Fruit fly (Drosophila melanogaster) whole organism, embryonic: Measurements from ENCODE around the gene Arpc1.

Experiments
- CG10147 ChIP-seq: fragments of 200-800 bp; sonication (Bioruptor generic); optimal IDR thresholded peaks from 2 replicates; lab custom pipeline; 2019; ENCODE audit warnings: missing biosample characterization, mild to moderate bottlenecking, missing genetic modification characterization, moderate library complexity
- CG10431 ChIP-seq: fragments of 200-800 bp; sonication (Bioruptor generic); optimal IDR thresholded peaks from 3 replicates; lab custom pipeline; 2018; ENCODE audit warnings: missing biosample characterization, mild to moderate bottlenecking, missing genetic modification characterization
- CG11723 ChIP-seq: fragments of 200-800 bp; sonication (Bioruptor generic); optimal IDR thresholded peaks from 2 replicates; lab custom pipeline; 2017; ENCODE audit warnings: missing biosample characterization, mild to moderate bottlenecking, missing genetic modification characterization
- CG14710 ChIP-seq: fragments of 200-800 bp; sonication (Bioruptor generic); optimal IDR thresholded peaks from 3 replicates; lab custom pipeline; 2019; ENCODE audit warnings: missing biosample characterization, mild to moderate bottlenecking, missing genetic modification characterization, moderate library complexity
- CG15479 ChIP-seq: fragments of 200-800 bp; sonication (Bioruptor generic); optimal IDR thresholded peaks from 3 replicates; lab custom pipeline; 2019; ENCODE audit warnings: missing biosample characterization, mild to moderate bottlenecking, missing genetic modification characterization, moderate library complexity
- CG17829 ChIP-seq: fragments of 200-800 bp; optimal IDR thresholded peaks from 2 replicates; lab custom pipeline; 2019; ENCODE audit warnings: missing biosample characterization, mild to moderate bottlenecking, missing genetic modification characterization, moderate library complexity
- CG1792 ChIP-seq: fragments of 200-800 bp; sonication (Bioruptor generic); optimal IDR thresholded peaks from 2 replicates; lab custom pipeline; 2016; ENCODE audit warnings: missing biosample characterization, missing genetic modification characterization
- CG2129 ChIP-seq: fragments of 200-800 bp; sonication (Bioruptor generic); IDR thresholded peaks from 2 replicates; pipeline ENCODE4 v1.3.6; 2022; ENCODE audit warnings: missing biosample characterization, missing genetic modification characterization; ENCODE audit not compliant: partially characterized antibody
- CG3838 ChIP-seq: fragments of 200-800 bp; sonication (Bioruptor generic); optimal IDR thresholded peaks from 3 replicates; lab custom pipeline; 2016; ENCODE audit warnings: missing biosample characterization, missing genetic modification characterization
- CG4282 ChIP-seq: fragments of 200-800 bp; sonication (Bioruptor generic); optimal IDR thresholded peaks from 2 replicates; lab custom pipeline; 2016; ENCODE audit warnings: missing biosample characterization, missing genetic modification characterization
- CG4820 ChIP-seq: fragments of 200-800 bp; sonication (Bioruptor generic); optimal IDR thresholded peaks from 3 replicates; lab custom pipeline; 2016; ENCODE audit warnings: missing biosample characterization, missing genetic modification characterization
- CG6689 ChIP-seq: fragments of 200-800 bp; sonication (Bioruptor generic); IDR thresholded peaks from 2 replicates; pipeline ENCODE4 v1.3.6; 2022; ENCODE audit warnings: missing biosample characterization, missing genetic modification characterization
- CG6765 ChIP-seq: fragments of 200-800 bp; sonication (Bioruptor generic); optimal IDR thresholded peaks from 3 replicates; lab custom pipeline; 2017; ENCODE audit warnings: missing biosample characterization, mild to moderate bottlenecking, missing genetic modification characterization
- CG6791 ChIP-seq: fragments of 200-800 bp; sonication (Bioruptor generic); IDR thresholded peaks from 3 replicates; pipeline ENCODE4 v1.3.6; 2022; ENCODE audit warnings: missing biosample characterization, missing genetic modification characterization; ENCODE audit not compliant: partially characterized antibody
- CG7271 ChIP-seq: fragments of 200-800 bp; sonication (Bioruptor generic); optimal IDR thresholded peaks from 2 replicates; lab custom pipeline; 2018; ENCODE audit warnings: missing biosample characterization, mild to moderate bottlenecking, missing genetic modification characterization, moderate library complexity
- CG7928 ChIP-seq: fragments of 200-800 bp; sonication (Bioruptor generic); optimal IDR thresholded peaks from 2 replicates; lab custom pipeline; 2017; ENCODE audit warnings: missing biosample characterization, mild to moderate bottlenecking, missing genetic modification characterization
- CG8478 ChIP-seq: fragments of >200 bp; optimal IDR thresholded peaks from 2 replicates; lab custom pipeline; 2018
- CG9932 ChIP-seq: fragments of 200-800 bp; sonication (Bioruptor generic); IDR thresholded peaks from 2 replicates; pipeline ENCODE4 v1.3.6; 2022; ENCODE audit warnings: missing biosample characterization, missing genetic modification characterization
- Dad ChIP-seq: fragments of 200-800 bp; sonication (Bioruptor generic); optimal IDR thresholded peaks from 3 replicates; lab custom pipeline; 2016; ENCODE audit warnings: missing biosample characterization, missing genetic modification characterization
- Dbx ChIP-seq: fragments of 200-800 bp; sonication (Bioruptor generic); IDR thresholded peaks from 3 replicates; pipeline ENCODE4 v1.3.6; 2022; ENCODE audit warnings: missing biosample characterization, missing genetic modification characterization
- Dek ChIP-seq: fragments of 200-800 bp; sonication (Bioruptor generic); optimal IDR thresholded peaks from 3 replicates; lab custom pipeline; 2019; ENCODE audit warnings: missing biosample characterization, mild to moderate bottlenecking, missing genetic modification characterization, moderate library complexity
- Dip3 ChIP-seq: fragments of 200-800 bp; sonication (Bioruptor generic); optimal IDR thresholded peaks from 3 replicates; lab custom pipeline; 2016; ENCODE audit warnings: missing biosample characterization, missing genetic modification characterization
- Eip74EF ChIP-seq, 2 experiments: fragments of 200-800 bp in 1 of 2; fragments of >200 bp in 1 of 2; sonication (Bioruptor generic) in 1 of 2; optimal IDR thresholded peaks; 2 replicates each; lab custom pipeline; 2017 to 2019; ENCODE audit warnings: missing biosample characterization in 2 of 2, missing genetic modification characterization in 2 of 2, mild to moderate bottlenecking in 1 of 2, moderate library complexity in 1 of 2
- Elba2 ChIP-seq: fragments of 200-800 bp; sonication (Bioruptor generic); optimal IDR thresholded peaks from 3 replicates; lab custom pipeline; 2016; ENCODE audit warnings: missing biosample characterization, missing genetic modification characterization
- Fer2 ChIP-seq: fragments of 200-800 bp; sonication (Bioruptor generic); optimal IDR thresholded peaks from 2 replicates; lab custom pipeline; 2018; ENCODE audit warnings: missing biosample characterization, mild to moderate bottlenecking, missing genetic modification characterization, moderate library complexity
- GATAe ChIP-seq: fragments of 200-800 bp; sonication (Bioruptor generic); conservative IDR thresholded peaks from 2 replicates; pipeline ENCODE4 v1.3.6; 2022; ENCODE audit warnings: missing biosample characterization, missing genetic modification characterization
- Hr3 ChIP-seq: fragments of 200-800 bp; sonication (Bioruptor generic); optimal IDR thresholded peaks from 3 replicates; lab custom pipeline; 2016; ENCODE audit warnings: missing biosample characterization, missing genetic modification characterization
- Hr51 ChIP-seq, 2 experiments: fragments of 200-800 bp; sonication (Bioruptor generic); optimal IDR thresholded peaks; 2 replicates in 1 of 2; 3 replicates in 1 of 2; lab custom pipeline; 2016 to 2018; ENCODE audit warnings: missing biosample characterization in 2 of 2, missing genetic modification characterization in 2 of 2, mild to moderate bottlenecking in 1 of 2, moderate library complexity in 1 of 2
- NFAT ChIP-seq: fragments of 200-800 bp; sonication (Bioruptor generic); IDR thresholded peaks from 2 replicates; pipeline ENCODE4 v1.3.6; 2022; ENCODE audit warnings: missing biosample characterization, missing genetic modification characterization
- Rx ChIP-seq: fragments of 200-800 bp; sonication (Bioruptor generic); IDR thresholded peaks from 2 replicates; pipeline ENCODE4 v1.3.6; 2022; ENCODE audit warnings: missing biosample characterization, missing genetic modification characterization
- Sox102F ChIP-seq: fragments of 200-800 bp; sonication (Bioruptor generic); optimal IDR thresholded peaks from 2 replicates; lab custom pipeline; 2018; ENCODE audit warnings: missing biosample characterization, mild to moderate bottlenecking, missing genetic modification characterization, moderate library complexity
- abd-A ChIP-seq: fragments of 200-800 bp; sonication (Bioruptor generic); optimal IDR thresholded peaks from 3 replicates; lab custom pipeline; 2019; ENCODE audit warnings: missing biosample characterization, mild to moderate bottlenecking, missing genetic modification characterization, moderate library complexity
- ase ChIP-seq: fragments of 200-800 bp; sonication (Bioruptor generic); IDR thresholded peaks from 3 replicates; pipeline ENCODE4 v1.3.6; 2022; ENCODE audit warnings: missing biosample characterization, missing genetic modification characterization
- ato ChIP-seq: fragments of 200-800 bp; sonication (Bioruptor generic); IDR thresholded peaks from 2 replicates; pipeline ENCODE4 v1.3.6; 2022; ENCODE audit warnings: missing biosample characterization, missing genetic modification characterization; ENCODE audit not compliant: partially characterized antibody
- dpn ChIP-seq, 2 experiments: fragments of 200-800 bp; sonication (Bioruptor generic); optimal IDR thresholded peaks; 3 replicates each; lab custom pipeline; 2016; ENCODE audit warnings: missing biosample characterization in 2 of 2, missing genetic modification characterization in 2 of 2
- ewg ChIP-seq: fragments of 200-800 bp; sonication (Bioruptor generic); optimal IDR thresholded peaks from 3 replicates; lab custom pipeline; 2017; ENCODE audit warnings: mild to moderate bottlenecking, missing biosample characterization, missing genetic modification reagents, missing genetic modification characterization
- fru ChIP-seq: fragments of >200 bp; optimal IDR thresholded peaks from 2 replicates; lab custom pipeline; 2017
- hkb ChIP-seq, 2 experiments: fragments of 200-800 bp in 1 of 2; fragments of >200 bp in 1 of 2; sonication (Bioruptor generic) in 1 of 2; IDR thresholded peaks in 1 of 2; optimal IDR thresholded peaks in 1 of 2; 2 replicates each; pipeline versions ENCODE4 v1.3.6 to Lab custom; 2017 to 2022; ENCODE audit warnings: missing biosample characterization in 1 of 2, missing genetic modification characterization in 1 of 2
- insv ChIP-seq, 2 experiments: fragments of 200-800 bp; sonication (Bioruptor generic); optimal IDR thresholded peaks; 3 replicates each; lab custom pipeline; 2016 to 2018; ENCODE audit warnings: missing biosample characterization in 2 of 2, missing genetic modification characterization in 2 of 2
- mam ChIP-seq: fragments of 200-800 bp; sonication (Bioruptor generic); optimal IDR thresholded peaks from 3 replicates; lab custom pipeline; 2016; ENCODE audit warnings: missing biosample characterization, missing genetic modification characterization
- mld ChIP-seq: fragments of 200-800 bp; sonication (Bioruptor generic); IDR thresholded peaks from 3 replicates; pipeline ENCODE4 v1.3.6; 2022; ENCODE audit warnings: missing biosample characterization, missing genetic modification characterization; ENCODE audit not compliant: partially characterized antibody
- nmo ChIP-seq: fragments of 200-800 bp; sonication (Bioruptor generic); optimal IDR thresholded peaks from 2 replicates; lab custom pipeline; 2018; ENCODE audit warnings: missing biosample characterization, mild to moderate bottlenecking, missing genetic modification characterization, moderate library complexity
- p53 ChIP-seq: fragments of 200-800 bp; sonication (Bioruptor generic); optimal IDR thresholded peaks from 2 replicates; lab custom pipeline; 2016; ENCODE audit warnings: missing biosample characterization, missing genetic modification characterization
- phol ChIP-seq: fragments of 200-800 bp; sonication (Bioruptor generic); optimal IDR thresholded peaks from 3 replicates; lab custom pipeline; 2018; ENCODE audit warnings: missing biosample characterization, mild to moderate bottlenecking, missing genetic modification characterization, moderate library complexity
- tin ChIP-seq: fragments of 200-800 bp; sonication (Bioruptor generic); optimal IDR thresholded peaks from 3 replicates; lab custom pipeline; 2016; ENCODE audit warnings: missing biosample characterization, missing genetic modification characterization
- tna ChIP-seq: fragments of 200-800 bp; sonication (Bioruptor generic); IDR thresholded peaks from 2 replicates; pipeline ENCODE4 v1.3.6; 2022; ENCODE audit warnings: missing biosample characterization, missing genetic modification characterization; ENCODE audit not compliant: partially characterized antibody
- vvl ChIP-seq: fragments of 200-800 bp; sonication (Bioruptor generic); IDR thresholded peaks from 2 replicates; pipeline ENCODE4 v1.3.6; 2022; ENCODE audit warnings: missing biosample characterization, missing genetic modification characterization

The Arpc1 gene

DNA sequence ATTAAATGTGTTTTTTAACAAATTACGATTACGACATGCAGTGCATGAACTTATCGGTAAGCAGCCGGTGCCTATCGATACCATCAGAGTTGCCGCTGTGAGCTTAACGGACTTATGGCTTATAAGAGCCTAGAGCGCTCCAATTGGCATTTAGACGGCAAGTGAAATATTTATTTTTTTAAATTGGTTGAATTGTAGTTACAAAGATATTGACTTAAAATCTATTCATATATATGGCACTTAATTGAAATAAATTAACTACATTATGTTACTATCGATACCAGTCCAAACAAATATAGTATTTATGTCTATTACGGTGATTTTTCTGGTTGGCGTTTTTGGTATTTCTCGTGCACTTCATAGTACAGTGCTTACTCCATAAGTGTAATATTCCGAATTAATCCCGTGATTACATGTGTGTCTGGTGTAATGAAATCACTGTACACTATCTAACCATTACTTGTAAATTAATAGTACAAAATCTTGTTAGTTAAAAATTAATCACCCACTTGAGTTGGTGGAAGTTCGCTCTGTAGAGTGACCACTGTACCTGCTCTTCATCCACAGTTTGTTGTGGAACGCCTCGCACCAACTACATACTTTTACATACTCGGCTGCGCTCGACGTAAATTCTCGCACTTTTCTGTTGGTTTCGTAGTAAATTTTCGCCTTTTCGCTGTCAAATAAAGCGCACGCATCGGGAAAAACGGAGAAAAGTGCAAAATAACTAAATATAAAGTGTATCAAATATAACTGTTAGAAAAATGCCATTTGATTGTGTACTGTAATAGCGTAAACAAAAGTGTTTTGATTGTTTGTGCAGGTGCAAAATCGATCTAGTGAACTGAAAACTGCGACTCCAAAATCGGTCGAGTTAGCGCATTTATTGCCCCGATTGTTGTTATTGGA, 5.7 kb upstream of the Arpc1 start, which contains the start of the genes mRpS23 and CenG1A (continued):
- TF ChIP-seq CG8478 (lab: Kevin White, UChicago): no peak
- peak; percentile 99 for TF ChIP-seq CG10147
- peak; percentile 99 for TF ChIP-seq CG11723 (GFP tag; lab: Kevin White, UChicago)
- TF ChIP-seq CG4820 (GFP tag; lab: Kevin White, UChicago): peak; percentile 99
- peak; percentile 99 for TF ChIP-seq Fer2 (tag; lab: Kevin White, UChicago)
- peak; percentile 100 for TF ChIP-seq Dip3 (GFP tag; lab: Kevin White, UChicago)
- peak; percentile 99 for TF ChIP-seq CG1792 (GFP tag; lab: Kevin White, UChicago)
- TF ChIP-seq mam: peak; percentile 100
- TF ChIP-seq tin (GFP tag; lab: Kevin White, UChicago): peak; percentile 100
- TF ChIP-seq insv (GFP tag; optimal IDR thresholded peaks at IDR 0.05; lab: Kevin White, UChicago): peak; percentile 73 to 89
- peak; percentile 99 for TF ChIP-seq CG7271 (tag; lab: Kevin White, UChicago)
- TF ChIP-seq vvl (GFP tag; lab: Robert Waterston, UW): peak; percentile 100
- peak; percentile 79; the same call in 1 of the 2 replicates for TF ChIP-seq CG2129 (GFP tag; lab: Robert Waterston, UW)
- peak; percentile 70; the same call in 2 of the 3 replicates for TF ChIP-seq mld (GFP tag; lab: Robert Waterston, UW)
- TF ChIP-seq CG6689: peak; percentile 100
- TF ChIP-seq tna (GFP tag; lab: Robert Waterston, UW): peak; percentile 53
- TF ChIP-seq CG7928 (GFP tag; lab: Kevin White, UChicago): peak; percentile 88
- peak; percentile 100 for TF ChIP-seq Dad (GFP tag; lab: Kevin White, UChicago)
- TF ChIP-seq CG6765: peak; percentile 100
- peak; percentile 98 for TF ChIP-seq CG14710
- peak; percentile 100 for TF ChIP-seq nmo (GFP tag; lab: Kevin White, UChicago)
- peak; percentile 97 for TF ChIP-seq CG10431
- TF ChIP-seq Dbx (GFP tag; lab: Robert Waterston, UW): peak; percentile 100
- TF ChIP-seq CG6791 (GFP tag; lab: Robert Waterston, UW): peak; percentile 74
- TF ChIP-seq Eip74EF (GFP tag; optimal IDR thresholded peaks at IDR 0.05; lab: Kevin White, UChicago): peak in 1 of 2 experiments; percentile 100
- TF ChIP-seq CG17829 (tag; lab: Kevin White, UChicago): peak; percentile 100
- peak; percentile 100 for TF ChIP-seq Rx (GFP tag; lab: Robert Waterston, UW)
- TF ChIP-seq CG15479 (GFP tag; lab: Kevin White, UChicago): peak; percentile 80
- TF ChIP-seq dpn (GFP tag; optimal IDR thresholded peaks at IDR 0.05; lab: Kevin White, UChicago): peak; percentile 100
- peak; percentile 100 for TF ChIP-seq Hr3 (GFP tag; lab: Kevin White, UChicago)
- TF ChIP-seq fru: no peak
- TF ChIP-seq p53: peak; percentile 99
- no peak for TF ChIP-seq abd-A (tag; lab: Kevin White, UChicago)
- peak; percentile 99 for TF ChIP-seq phol (tag; lab: Kevin White, UChicago)
- TF ChIP-seq ewg (GFP tag; lab: Kevin White, UChicago): peak; percentile 99
- TF ChIP-seq CG4282 (GFP tag; lab: Kevin White, UChicago): peak; percentile 99
- no peak for TF ChIP-seq hkb (optimal IDR thresholded peaks at IDR 0.05; lab: Kevin White, UChicago)
- peak; percentile 100 for TF ChIP-seq hkb (GFP tag; IDR thresholded peaks at IDR 0.05; lab: Robert Waterston, UW)
- TF ChIP-seq GATAe (GFP tag; lab: Robert Waterston, UW): peak; percentile 99
- TF ChIP-seq CG9932 (GFP tag; lab: Robert Waterston, UW): peak; percentile 100
- TF ChIP-seq Sox102F (GFP tag; lab: Kevin White, UChicago): peak; percentile 100
- peak; percentile 100 for TF ChIP-seq Hr51 (GFP tag; optimal IDR thresholded peaks at IDR 0.05; lab: Kevin White, UChicago)
- peak; percentile 100 for TF ChIP-seq ase (GFP tag; lab: Robert Waterston, UW)
- TF ChIP-seq CG3838: peak; percentile 99
- peak; percentile 99 for TF ChIP-seq Elba2 (GFP tag; lab: Kevin White, UChicago)
- 0 out of 2 replicates have a peak, but pooled peaks have one; percentile 33 for TF ChIP-seq ato
- peak; percentile 100 for TF ChIP-seq Dek (tag; lab: Kevin White, UChicago)
- TF ChIP-seq NFAT (GFP tag; lab: Robert Waterston, UW): peak; percentile 100
